Worm (Caenorhabditis elegans) whole organism, midembryonic: ENCODE measurements around the gene ify-1.

Experiments used
- flt-1 ChIP-seq: fragments of 200-800 bp; sonication (Bioruptor generic); IDR thresholded peaks from 2 replicates; pipeline ENCODE4 v1.3.6; 2022; ENCODE audit warnings: missing genetic modification characterization, missing compliant biosample characterization
- tab-1 ChIP-seq: fragments of 200-800 bp; sonication (Bioruptor generic); IDR thresholded peaks from 2 replicates; pipeline ENCODE4 v1.3.6; 2022; ENCODE audit warnings: missing genetic modification characterization, missing compliant biosample characterization
- ztf-23 ChIP-seq: fragments of 200-800 bp; sonication (Bioruptor generic); IDR thresholded peaks from 2 replicates; pipeline ENCODE4 v1.3.6; 2022; ENCODE audit warnings: missing genetic modification reagents, missing genetic modification characterization, missing compliant biosample characterization

- TF ChIP-seq tab-1 (no peak), flt-1 (GFP tag; lab: Robert Waterston, UW) (no peak), ztf-23 (GFP tag; lab: Robert Waterston, UW) (no peak)
Observed at ce11 chrII:5033935-5034334, 21.0 kb downstream of the ify-1 start, which contains the start of gene F33G12.3.
